Worm (Caenorhabditis elegans): ENCODE data around the gene F56D6.9.

ce11 chrIV:3917405-3917804, 25.3 kb downstream of the F56D6.9 start, which contains the start of gene F56D6.14:
- TF ChIP-seq sox-4 (tag; optimal IDR thresholded peaks at IDR 0.05) (no peak), skn-1 (tag; optimal IDR thresholded peaks at IDR 0.05) (no peak), unc-130 (tag; optimal IDR thresholded peaks at IDR 0.05) (no peak), nhr-77 (tag; optimal IDR thresholded peaks at IDR 0.05) (no peak), swsn-7 (tag; optimal IDR thresholded peaks at IDR 0.05) (no peak)

Measured in whole organism, L1 larva.